Fruit fly (Drosophila melanogaster): ENCODE measurements around the gene CG33170.

Gene CG33170

dm6 chr3L:22909914-22910541 is 45.6 kb downstream of the CG33170 start, which contains the start of gene CG12768:
Gene CG12768, plus strand, starts transcription at chr3L:22910491.
- no peak for TF ChIP-seq CTCF (optimal IDR thresholded peaks at IDR 0.05)
- TF ChIP-seq CG8478 (optimal IDR thresholded peaks at IDR 0.05) = no peak
